Fruit fly (Drosophila melanogaster) whole organism, adult: ENCODE measurements around the gene CG5445.

Source experiments
- CG11617 ChIP-seq: fragments of 200-800 bp; sonication (Bioruptor generic); optimal IDR thresholded peaks from 2 replicates; lab custom pipeline; 2017; ENCODE audit warnings: mild to moderate bottlenecking, missing biosample characterization, missing genetic modification reagents, missing genetic modification characterization
- CG12768 ChIP-seq: fragments of 200-800 bp; sonication (Bioruptor generic); optimal IDR thresholded peaks from 2 replicates; lab custom pipeline; 2017; ENCODE audit warnings: missing biosample characterization, missing genetic modification characterization, mild to moderate bottlenecking, moderate library complexity, missing genetic modification reagents
- CG14711 ChIP-seq: fragments of 200-800 bp; sonication (Bioruptor generic); optimal IDR thresholded peaks from 2 replicates; lab custom pipeline; 2018; ENCODE audit warnings: missing biosample characterization, mild to moderate bottlenecking, missing genetic modification characterization, moderate library complexity
- CG1620 ChIP-seq: fragments of 200-800 bp; sonication (Bioruptor generic); optimal IDR thresholded peaks from 2 replicates; lab custom pipeline; 2016; ENCODE audit warnings: missing biosample characterization, missing genetic modification characterization
- CG33017 ChIP-seq: fragments of 200-800 bp; sonication (Bioruptor generic); optimal IDR thresholded peaks from 2 replicates; lab custom pipeline; 2018; ENCODE audit warnings: missing biosample characterization, mild to moderate bottlenecking, missing genetic modification characterization, moderate library complexity
- CG5204 ChIP-seq: fragments of 200-800 bp; sonication (Bioruptor generic); optimal IDR thresholded peaks from 2 replicates; lab custom pipeline; 2016; ENCODE audit warnings: missing biosample characterization, missing genetic modification characterization
- Clk ChIP-seq: fragments of 200-800 bp; sonication (Bioruptor generic); optimal IDR thresholded peaks from 2 replicates; lab custom pipeline; 2017; ENCODE audit warnings: missing biosample characterization, missing genetic modification characterization
- Crg-1 ChIP-seq: fragments of 200-800 bp; sonication (Bioruptor generic); optimal IDR thresholded peaks from 2 replicates; lab custom pipeline; 2016; ENCODE audit warnings: missing biosample characterization, missing genetic modification characterization
- Hr96 ChIP-seq: fragments of 200-800 bp; sonication (Bioruptor generic); optimal IDR thresholded peaks from 2 replicates; lab custom pipeline; 2016; ENCODE audit warnings: missing biosample characterization, missing genetic modification characterization
- Mnt ChIP-seq: fragments of 200-800 bp; sonication (Bioruptor generic); optimal IDR thresholded peaks from 2 replicates; lab custom pipeline; 2016; ENCODE audit warnings: missing biosample characterization, mild to moderate bottlenecking, missing genetic modification characterization
- bab1 ChIP-seq: fragments of 200-800 bp; sonication (Bioruptor generic); optimal IDR thresholded peaks from 3 replicates; lab custom pipeline; 2019; ENCODE audit warnings: missing biosample characterization, mild to moderate bottlenecking, missing genetic modification characterization, moderate library complexity
- cic ChIP-seq: fragments of 200-800 bp; sonication (Bioruptor generic); optimal IDR thresholded peaks from 2 replicates; lab custom pipeline; 2017; ENCODE audit warnings: missing biosample characterization, mild to moderate bottlenecking, missing genetic modification characterization, moderate library complexity
- cnc ChIP-seq, 2 experiments: fragments of >200 bp; optimal IDR thresholded peaks; 2 replicates each; lab custom pipeline; 2017
- kay ChIP-seq: fragments of 200-800 bp; sonication (Bioruptor generic); peaks from one replicate; lab custom pipeline; 2016; ENCODE audit warnings: missing biosample characterization, missing genetic modification characterization, borderline replicate concordance
- pad ChIP-seq: fragments of 200-800 bp; sonication (Bioruptor generic); optimal IDR thresholded peaks from 3 replicates; lab custom pipeline; 2017; ENCODE audit warnings: missing biosample characterization, missing genetic modification characterization, mild to moderate bottlenecking, moderate library complexity, missing genetic modification reagents
- tj ChIP-seq: fragments of 200-800 bp; sonication (Bioruptor generic); optimal IDR thresholded peaks from 3 replicates; lab custom pipeline; 2017; ENCODE audit warnings: missing biosample characterization, mild to moderate bottlenecking, missing genetic modification characterization, moderate library complexity
- toe ChIP-seq: fragments of 200-800 bp; sonication (Bioruptor generic); optimal IDR thresholded peaks from 2 replicates; lab custom pipeline; 2016; ENCODE audit warnings: missing biosample characterization, missing genetic modification characterization

The CG5445 gene

DNA sequence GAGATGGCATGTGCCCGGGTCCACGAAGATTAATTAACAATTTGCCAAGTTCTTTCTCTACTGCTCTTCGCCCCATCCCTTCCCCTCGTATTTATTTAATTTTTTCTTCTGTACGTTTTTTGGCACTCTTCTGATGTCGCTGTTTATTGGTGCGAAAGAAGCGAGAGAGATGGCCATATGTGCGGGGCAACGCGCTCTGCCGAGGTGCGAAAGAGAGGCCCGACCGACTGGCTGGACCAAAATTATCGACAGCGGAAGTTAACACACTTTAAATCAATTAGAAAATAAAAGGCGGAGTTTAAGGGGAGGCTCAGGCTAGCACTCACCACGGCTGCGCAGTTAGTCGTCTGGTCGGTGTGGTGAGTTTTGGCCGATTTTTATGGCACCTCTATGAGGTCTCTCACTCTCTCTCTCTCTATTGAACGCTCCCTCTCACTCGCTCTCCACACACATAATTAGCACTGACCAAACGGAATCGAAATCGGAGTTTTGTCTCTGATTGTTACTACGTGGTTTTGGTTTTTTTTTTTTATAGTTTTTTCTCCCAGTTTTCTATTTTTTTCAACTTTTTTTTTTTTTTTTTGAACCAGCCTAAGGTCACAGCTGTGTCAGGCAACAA is 63.6 kb downstream of the CG5445 start:
- TF ChIP-seq cic (GFP tag; lab: Kevin White, UChicago) (no peak), CG14711 (tag; lab: Kevin White, UChicago) (no peak)

DNA sequence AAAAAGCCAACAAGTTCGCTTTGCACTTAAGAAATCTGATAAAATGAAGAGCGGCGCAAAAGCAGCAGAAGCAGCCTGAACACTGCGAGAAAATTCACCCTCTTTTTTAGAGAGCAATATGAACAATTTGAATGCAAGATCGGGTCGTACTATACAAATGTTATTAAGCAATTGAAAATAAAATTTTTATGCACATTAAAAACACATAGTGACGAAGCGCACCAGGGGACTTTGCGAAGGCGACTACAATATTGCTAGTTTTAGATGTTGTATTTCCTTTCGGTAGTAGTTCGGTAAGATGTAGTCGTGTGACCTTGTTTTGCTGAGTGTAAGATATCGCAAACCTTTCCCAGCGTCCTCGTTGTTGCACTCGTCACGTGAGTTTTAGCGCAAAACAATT is 69.3 kb downstream of the CG5445 start:
- TF ChIP-seq bab1 (GFP tag; lab: Kevin White, UChicago) (no peak), pad (GFP tag; lab: Kevin White, UChicago) (no peak), cnc (optimal IDR thresholded peaks at IDR 0.05; lab: Kevin White, UChicago) (no peak), CG11617 (no peak), Hr96 (GFP tag; lab: Kevin White, UChicago) (no peak), Crg-1 (GFP tag; lab: Kevin White, UChicago) (no peak), CG12768 (GFP tag; lab: Kevin White, UChicago) (no peak), kay (GFP tag; lab: Kevin White, UChicago) (no peak), Clk (GFP tag; lab: Kevin White, UChicago) (no peak), toe (no peak), cic (GFP tag; lab: Kevin White, UChicago) (no peak), CG1620 (GFP tag; lab: Kevin White, UChicago) (no peak), CG14711 (tag; lab: Kevin White, UChicago) (no peak), CG33017 (tag; lab: Kevin White, UChicago) (no peak)

DNA sequence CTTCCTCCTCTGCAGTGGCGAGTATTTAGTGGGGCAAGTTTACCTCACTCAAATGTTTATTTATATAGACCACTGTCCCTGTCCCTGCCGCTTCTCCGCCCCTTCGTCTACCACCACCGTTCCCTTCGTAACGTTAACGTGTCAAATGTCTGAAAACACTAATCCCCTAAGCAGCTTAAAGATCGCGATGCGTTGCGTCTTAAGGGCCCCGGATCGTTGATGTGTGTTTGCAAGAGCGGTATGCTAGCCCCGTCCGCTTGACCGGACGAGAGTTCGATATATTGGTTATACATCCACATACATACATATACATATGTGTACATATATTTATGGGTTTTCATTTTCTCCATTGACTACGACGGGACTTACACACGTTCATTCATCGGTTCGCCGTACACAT is 70.6 kb downstream of the CG5445 start:
- TF ChIP-seq tj (GFP tag; lab: Kevin White, UChicago) (no peak), CG5204 (GFP tag; lab: Kevin White, UChicago) (no peak), Crg-1 (GFP tag; lab: Kevin White, UChicago) (no peak), Mnt (GFP tag; lab: Kevin White, UChicago) (no peak), CG11617 (no peak), CG33017 (tag; lab: Kevin White, UChicago) (no peak), toe (no peak), Hr96 (GFP tag; lab: Kevin White, UChicago) (no peak), CG14711 (tag; lab: Kevin White, UChicago) (no peak)
